Worm (Caenorhabditis elegans): ENCODE results near the gene W02H5.19.

DNA sequence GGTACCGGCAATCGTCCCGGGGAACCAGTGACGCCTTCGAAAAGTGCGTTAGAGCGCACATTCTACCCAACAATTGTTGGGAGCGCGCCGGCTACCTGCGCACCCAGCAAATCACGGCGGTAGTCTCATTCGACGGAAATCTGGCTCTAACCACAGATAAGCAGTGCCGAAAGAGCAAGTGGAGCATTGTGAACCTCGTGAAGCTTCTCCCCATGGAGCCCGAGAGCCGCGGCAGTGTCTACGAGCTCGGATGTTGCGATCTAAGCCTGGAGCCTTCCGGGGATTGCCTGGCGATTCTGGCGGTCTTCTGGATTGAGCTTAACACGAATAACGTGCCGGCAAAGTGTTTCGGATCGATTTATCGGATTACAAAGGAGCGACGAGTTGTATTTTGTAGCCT lies 816 bp downstream of the W02H5.19 start:
- TF ChIP-seq nhr-12 (tag; optimal IDR thresholded peaks at IDR 0.05) (no peak), skn-1 (tag; optimal IDR thresholded peaks at IDR 0.05) (no peak), pag-3 (tag; optimal IDR thresholded peaks at IDR 0.05; ENCODE audit: borderline replicate concordance, insufficient read depth) (no peak), fos-1 (tag; optimal IDR thresholded peaks at IDR 0.05) (no peak), unc-130 (tag; optimal IDR thresholded peaks at IDR 0.05) (no peak), nhr-237 (tag; optimal IDR thresholded peaks at IDR 0.05) (no peak), nhr-28 (tag; optimal IDR thresholded peaks at IDR 0.05) (no peak), dpl-1 (GFP tag; optimal IDR thresholded peaks at IDR 0.05) (peak in 1 of 3 experiments; percentile 1), nhr-77 (tag; optimal IDR thresholded peaks at IDR 0.05) (no peak)
